Fruit fly (Drosophila melanogaster) whole organism, embryonic: Measurements from ENCODE around the gene CG43672.

Source experiments
- BEAF-32 ChIP-seq: fragments of 200-800 bp; sonication (Bioruptor generic); optimal IDR thresholded peaks from 3 replicates; lab custom pipeline; 2017; ENCODE audit warnings: missing biosample characterization, missing genetic modification characterization, mild to moderate bottlenecking, moderate library complexity, missing genetic modification reagents
- CG12155 ChIP-seq: fragments of 200-800 bp; sonication (Bioruptor generic); optimal IDR thresholded peaks from 3 replicates; lab custom pipeline; 2016; ENCODE audit warnings: missing biosample characterization, missing genetic modification characterization
- CG12769 ChIP-seq: fragments of 200-800 bp; sonication (Bioruptor generic); optimal IDR thresholded peaks from 2 replicates; lab custom pipeline; 2019; ENCODE audit warnings: missing biosample characterization, mild to moderate bottlenecking, missing genetic modification characterization, moderate library complexity
- CG14710 ChIP-seq: fragments of 200-800 bp; sonication (Bioruptor generic); optimal IDR thresholded peaks from 3 replicates; lab custom pipeline; 2019; ENCODE audit warnings: missing biosample characterization, mild to moderate bottlenecking, missing genetic modification characterization, moderate library complexity
- CG14965 ChIP-seq: fragments of 200-800 bp; sonication (Bioruptor generic); optimal IDR thresholded peaks from 2 replicates; lab custom pipeline; 2016; ENCODE audit warnings: missing biosample characterization, missing genetic modification characterization, borderline replicate concordance
- CG15073 ChIP-seq: fragments of 200-800 bp; sonication (Bioruptor generic); optimal IDR thresholded peaks from 2 replicates; lab custom pipeline; 2016; ENCODE audit warnings: missing biosample characterization, missing genetic modification characterization
- CG16779 ChIP-seq: fragments of 200-800 bp; sonication (Bioruptor generic); IDR thresholded peaks from 2 replicates; pipeline ENCODE4 v1.3.6; 2022; ENCODE audit warnings: missing biosample characterization, missing genetic modification characterization
- CG17385 ChIP-seq: fragments of 200-800 bp; sonication (Bioruptor generic); optimal IDR thresholded peaks from 3 replicates; lab custom pipeline; 2018; ENCODE audit warnings: missing biosample characterization, mild to moderate bottlenecking, missing genetic modification characterization
- CG34224 ChIP-seq: fragments of 200-800 bp; sonication (Bioruptor generic); IDR thresholded peaks from 3 replicates; pipeline ENCODE4 v1.3.6; 2022; ENCODE audit warnings: missing biosample characterization, missing genetic modification characterization; ENCODE audit not compliant: partially characterized antibody
- CG42726 ChIP-seq: fragments of 200-800 bp; sonication (Bioruptor generic); IDR thresholded peaks from 2 replicates; pipeline ENCODE4 v1.3.6; 2022; ENCODE audit warnings: missing biosample characterization, missing genetic modification characterization; ENCODE audit not compliant: partially characterized antibody
- CG6683 ChIP-seq: fragments of 200-800 bp; sonication (Bioruptor generic); optimal IDR thresholded peaks from 2 replicates; lab custom pipeline; 2017; ENCODE audit warnings: missing biosample characterization, mild to moderate bottlenecking, missing genetic modification characterization, missing genetic modification reagents
- CG6689 ChIP-seq: fragments of 200-800 bp; sonication (Bioruptor generic); IDR thresholded peaks from 2 replicates; pipeline ENCODE4 v1.3.6; 2022; ENCODE audit warnings: missing biosample characterization, missing genetic modification characterization
- CG7928 ChIP-seq: fragments of 200-800 bp; sonication (Bioruptor generic); optimal IDR thresholded peaks from 2 replicates; lab custom pipeline; 2017; ENCODE audit warnings: missing biosample characterization, mild to moderate bottlenecking, missing genetic modification characterization
- CG8478 ChIP-seq: fragments of >200 bp; optimal IDR thresholded peaks from 2 replicates; lab custom pipeline; 2018
- CG8765 ChIP-seq: fragments of 200-800 bp; sonication (Bioruptor generic); IDR thresholded peaks from 2 replicates; pipeline ENCODE4 v1.3.6; 2022; ENCODE audit warnings: missing biosample characterization, missing genetic modification characterization
- CHES-1-like ChIP-seq: fragments of 200-800 bp; sonication (Bioruptor generic); optimal IDR thresholded peaks from 2 replicates; lab custom pipeline; 2016; ENCODE audit warnings: missing biosample characterization, missing genetic modification characterization
- CTCF ChIP-seq: fragments of 200-800 bp; sonication (Bioruptor generic); optimal IDR thresholded peaks from 2 replicates; lab custom pipeline; 2017; ENCODE audit warnings: missing biosample characterization, mild to moderate bottlenecking, missing genetic modification characterization, moderate library complexity
- Dll ChIP-seq: fragments of 200-800 bp; sonication (Bioruptor generic); IDR thresholded peaks from 4 replicates; pipeline ENCODE4 v1.3.6; 2022; ENCODE audit warnings: missing biosample characterization, missing genetic modification characterization; ENCODE audit not compliant: partially characterized antibody
- Dref ChIP-seq: fragments of 200-800 bp; sonication (Bioruptor generic); IDR thresholded peaks from 2 replicates; pipeline ENCODE4 v1.3.6; 2022; ENCODE audit warnings: missing biosample characterization, missing genetic modification characterization
- Hand ChIP-seq: fragments of 200-800 bp; sonication (Bioruptor generic); optimal IDR thresholded peaks from 2 replicates; lab custom pipeline; 2017; ENCODE audit warnings: mild to moderate bottlenecking, missing biosample characterization, missing genetic modification reagents, missing genetic modification characterization
- Hmr ChIP-seq: fragments of 200-800 bp; sonication (Bioruptor generic); optimal IDR thresholded peaks from 3 replicates; lab custom pipeline; 2017; ENCODE audit warnings: mild to moderate bottlenecking, missing biosample characterization, missing genetic modification reagents, missing genetic modification characterization
- Hmx ChIP-seq: fragments of 200-800 bp; sonication (Bioruptor generic); optimal IDR thresholded peaks from 2 replicates; lab custom pipeline; 2016; ENCODE audit warnings: missing biosample characterization, missing genetic modification characterization
- Kr ChIP-seq: fragments of 200-800 bp; sonication (Bioruptor generic); optimal IDR thresholded peaks from 2 replicates; lab custom pipeline; 2017; ENCODE audit warnings: missing biosample characterization, mild to moderate bottlenecking, missing genetic modification characterization
- Med ChIP-seq: fragments of 200-800 bp; sonication (Bioruptor generic); peaks from one replicate; lab custom pipeline; 2016; ENCODE audit warnings: missing biosample characterization, missing genetic modification characterization, mild to moderate bottlenecking, inconsistent platforms, moderate library complexity
- Nf-YC ChIP-seq: fragments of 200-800 bp; optimal IDR thresholded peaks from 3 replicates; lab custom pipeline; 2019; ENCODE audit warnings: missing biosample characterization, mild to moderate bottlenecking, missing genetic modification characterization, moderate library complexity
- Ravus ChIP-seq: fragments of 200-800 bp; sonication (Bioruptor generic); IDR thresholded peaks from 2 replicates; pipeline ENCODE4 v1.3.6; 2022; ENCODE audit warnings: missing biosample characterization, missing genetic modification characterization
- Sox100B ChIP-seq: fragments of 200-800 bp; sonication (Bioruptor generic); optimal IDR thresholded peaks from 3 replicates; lab custom pipeline; 2018; ENCODE audit warnings: missing biosample characterization, mild to moderate bottlenecking, missing genetic modification characterization
- Spps ChIP-seq: fragments of 200-800 bp; sonication (Bioruptor generic); optimal IDR thresholded peaks from 2 replicates; lab custom pipeline; 2018; ENCODE audit warnings: missing biosample characterization, mild to moderate bottlenecking, missing genetic modification characterization
- Taf1 ChIP-seq: fragments of 200-800 bp; sonication (Bioruptor generic); IDR thresholded peaks from 2 replicates; pipeline ENCODE4 v1.3.6; 2022; ENCODE audit warnings: missing biosample characterization, missing genetic modification characterization
- Trl ChIP-seq, 3 experiments: fragments of >200 bp in 2 of 3; fragments of 200-800 bp in 1 of 3; sonication (Bioruptor generic) in 1 of 3; optimal IDR thresholded peaks; 2 replicates in 1 of 3; 3 replicates in 2 of 3; lab custom pipeline; 2016 to 2017; ENCODE audit warnings: missing biosample characterization in 1 of 3, missing genetic modification characterization in 1 of 3
- Usf ChIP-seq: fragments of 200-800 bp; sonication (Bioruptor generic); optimal IDR thresholded peaks from 2 replicates; lab custom pipeline; 2017; ENCODE audit warnings: missing genotype, missing biosample characterization, missing genetic modification characterization
- Xrp1 ChIP-seq: fragments of 200-800 bp; sonication (Bioruptor generic); IDR thresholded peaks from 2 replicates; pipeline ENCODE4 v1.3.6; 2022; ENCODE audit warnings: missing biosample characterization, missing genetic modification characterization
- bbx ChIP-seq: fragments of 200-800 bp; sonication (Bioruptor generic); IDR thresholded peaks from 2 replicates; pipeline ENCODE4 v1.3.6; 2022; ENCODE audit warnings: missing biosample characterization, missing genetic modification characterization; ENCODE audit not compliant: partially characterized antibody
- br ChIP-seq: fragments of >200 bp; optimal IDR thresholded peaks from 2 replicates; lab custom pipeline; 2017
- btn ChIP-seq: fragments of 200-800 bp; sonication (Bioruptor generic); optimal IDR thresholded peaks from 2 replicates; lab custom pipeline; 2016; ENCODE audit warnings: missing biosample characterization, missing genetic modification characterization
- dan ChIP-seq: fragments of 200-800 bp; sonication (Bioruptor generic); IDR thresholded peaks from 2 replicates; pipeline ENCODE4 v1.3.6; 2022; ENCODE audit warnings: missing biosample characterization, missing genetic modification characterization
- danr ChIP-seq: fragments of 200-800 bp; sonication (Bioruptor generic); IDR thresholded peaks from 2 replicates; pipeline ENCODE4 v1.3.6; 2022; ENCODE audit warnings: missing biosample characterization, missing genetic modification characterization
- dysf ChIP-seq: fragments of 200-800 bp; sonication (Bioruptor generic); IDR thresholded peaks from 3 replicates; pipeline ENCODE4 v1.3.6; 2022; ENCODE audit warnings: missing biosample characterization, missing genetic modification characterization
- ems ChIP-seq: fragments of 200-800 bp; sonication (Bioruptor generic); optimal IDR thresholded peaks from 3 replicates; lab custom pipeline; 2016; ENCODE audit warnings: missing biosample characterization, missing genetic modification characterization
- eyg ChIP-seq: fragments of 200-800 bp; sonication (Bioruptor generic); optimal IDR thresholded peaks from 3 replicates; lab custom pipeline; 2016; ENCODE audit warnings: missing biosample characterization, missing genetic modification characterization
- maf-S ChIP-seq: fragments of 200-800 bp; sonication (Bioruptor generic); optimal IDR thresholded peaks from 2 replicates; lab custom pipeline; 2016; ENCODE audit warnings: missing biosample characterization, missing genetic modification characterization
- mld ChIP-seq: fragments of 200-800 bp; sonication (Bioruptor generic); IDR thresholded peaks from 3 replicates; pipeline ENCODE4 v1.3.6; 2022; ENCODE audit warnings: missing biosample characterization, missing genetic modification characterization; ENCODE audit not compliant: partially characterized antibody
- nerfin-1 ChIP-seq: fragments of 200-800 bp; sonication (Bioruptor generic); optimal IDR thresholded peaks from 3 replicates; lab custom pipeline; 2019; ENCODE audit warnings: missing biosample characterization, mild to moderate bottlenecking, missing genetic modification characterization, moderate library complexity
- nmo ChIP-seq: fragments of 200-800 bp; sonication (Bioruptor generic); optimal IDR thresholded peaks from 2 replicates; lab custom pipeline; 2018; ENCODE audit warnings: missing biosample characterization, mild to moderate bottlenecking, missing genetic modification characterization, moderate library complexity
- otp ChIP-seq: fragments of 200-800 bp; sonication (Bioruptor generic); IDR thresholded peaks from 3 replicates; pipeline ENCODE4, ENCODE4 v1.3.6; 2022; ENCODE audit warnings: missing biosample characterization, missing genetic modification characterization
- sna ChIP-seq: fragments of 200-800 bp; sonication (Bioruptor generic); IDR thresholded peaks from 2 replicates; pipeline ENCODE4 v1.3.6; 2022; ENCODE audit warnings: missing biosample characterization, missing genetic modification characterization; ENCODE audit not compliant: partially characterized antibody
- trh ChIP-seq: fragments of 200-800 bp; sonication (Bioruptor generic); optimal IDR thresholded peaks from 2 replicates; lab custom pipeline; 2016; ENCODE audit warnings: missing biosample characterization, missing genetic modification characterization
- usp ChIP-seq: fragments of >200 bp; optimal IDR thresholded peaks from 2 replicates; lab custom pipeline; 2017; ENCODE audit warnings: missing biosample characterization, missing genetic modification characterization
- vvl ChIP-seq: fragments of 200-800 bp; sonication (Bioruptor generic); IDR thresholded peaks from 2 replicates; pipeline ENCODE4 v1.3.6; 2022; ENCODE audit warnings: missing biosample characterization, missing genetic modification characterization
- yki ChIP-seq: fragments of >200 bp; optimal IDR thresholded peaks from 3 replicates; lab custom pipeline; 2018
- z ChIP-seq: fragments of 200-800 bp; sonication (Bioruptor generic); IDR thresholded peaks from 3 replicates; pipeline ENCODE4 v1.3.6; 2022; ENCODE audit warnings: missing biosample characterization, missing genetic modification characterization
- zfh1 ChIP-seq: fragments of 200-800 bp; sonication (Bioruptor generic); IDR thresholded peaks from 3 replicates; pipeline ENCODE4 v1.3.6; 2022; ENCODE audit warnings: missing biosample characterization, missing genetic modification characterization

The CG43672 gene

DNA sequence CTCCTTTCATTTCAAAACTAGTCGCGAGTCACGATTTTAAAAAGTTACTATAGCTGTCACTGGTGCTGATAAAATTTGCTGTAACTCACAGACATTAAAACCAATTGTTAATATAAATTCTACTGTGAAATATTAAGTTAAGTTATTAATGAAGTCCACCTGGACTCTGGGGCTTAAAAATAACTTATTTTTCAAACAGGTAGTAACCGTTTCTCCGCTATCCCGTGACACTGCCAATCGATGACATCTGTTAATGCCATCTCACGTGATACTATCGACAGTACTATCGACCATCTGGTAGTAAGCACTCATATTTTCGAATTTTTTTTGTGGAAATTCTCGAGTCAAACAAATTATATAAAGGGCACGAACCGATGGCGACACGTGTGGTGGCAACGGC lies 38.8 kb upstream of the CG43672 start, which contains the start of the genes CG12379 and MagR (continued):
- TF ChIP-seq btn: no peak
- TF ChIP-seq danr (GFP tag; lab: Robert Waterston, UW): 0 out of 2 replicates have a peak, but pooled peaks have one; percentile 15
- TF ChIP-seq ems (GFP tag; lab: Kevin White, UChicago): peak; percentile 39
- TF ChIP-seq Nf-YC (tag; lab: Kevin White, UChicago): peak; percentile 72
- peak; percentile 56; the same call in 1 of the 3 replicates for TF ChIP-seq dysf (GFP tag; lab: Robert Waterston, UW)
- TF ChIP-seq yki (lab: Kevin White, UChicago): no peak
- peak; percentile 79 for TF ChIP-seq nerfin-1 (tag; lab: Kevin White, UChicago)
- TF ChIP-seq CG12155 (GFP tag; lab: Kevin White, UChicago): no peak
- TF ChIP-seq Hmr (GFP tag; lab: Kevin White, UChicago): no peak
- TF ChIP-seq CG6683: no peak
- peak; percentile 91 for TF ChIP-seq Med (GFP tag; lab: Kevin White, UChicago)
- TF ChIP-seq Taf1: peak; percentile 30; the same call in 1 of the 2 replicates
- TF ChIP-seq CG6689 (GFP tag; lab: Robert Waterston, UW): peak; percentile 28; the same call in 1 of the 2 replicates
- no peak for TF ChIP-seq eyg (GFP tag; lab: Kevin White, UChicago)
- no peak for TF ChIP-seq CG16779 (GFP tag; lab: Robert Waterston, UW)
- no peak for TF ChIP-seq Sox100B (GFP tag; lab: Kevin White, UChicago)
- peak; percentile 61 for TF ChIP-seq CG17385 (GFP tag; lab: Kevin White, UChicago)
- TF ChIP-seq Xrp1 (GFP tag; lab: Robert Waterston, UW): peak; percentile 35; the same call in 1 of the 2 replicates
- no peak for TF ChIP-seq Kr
- TF ChIP-seq Ravus (GFP tag; lab: Robert Waterston, UW): no peak
- no peak for TF ChIP-seq CG8765 (GFP tag; lab: Robert Waterston, UW)
- no peak; the same call in 1 of the 2 replicates for TF ChIP-seq vvl (GFP tag; lab: Robert Waterston, UW)
- no peak for TF ChIP-seq Hand (GFP tag; lab: Kevin White, UChicago)
- peak; percentile 79 for TF ChIP-seq CG14710 (tag; lab: Kevin White, UChicago)
- TF ChIP-seq Spps (tag; lab: Kevin White, UChicago): no peak
- TF ChIP-seq usp: no peak
- peak; percentile 62; the same call in 1 of the 2 replicates for TF ChIP-seq CG42726
- TF ChIP-seq CG15073 (GFP tag; lab: Kevin White, UChicago): no peak
- TF ChIP-seq Dll (GFP tag; lab: Robert Waterston, UW): peak; percentile 80
- peak; percentile 66; the same call in 1 of the 2 replicates for TF ChIP-seq sna (GFP tag; lab: Robert Waterston, UW)
- TF ChIP-seq otp (GFP tag; lab: Robert Waterston, UW): no peak
- TF ChIP-seq dan (GFP tag; lab: Robert Waterston, UW): no peak
- no peak for TF ChIP-seq Trl (optimal IDR thresholded peaks at IDR 0.05; lab: Kevin White, UChicago)
- peak; percentile 40 for TF ChIP-seq Trl (GFP tag; optimal IDR thresholded peaks at IDR 0.05; lab: Kevin White, UChicago)
- peak; percentile 22 for TF ChIP-seq Usf
- TF ChIP-seq trh: no peak
- no peak for TF ChIP-seq CTCF (GFP tag; lab: Kevin White, UChicago)
- peak; percentile 69 for TF ChIP-seq Dref
- peak; percentile 15 for TF ChIP-seq Hmx
- TF ChIP-seq br (lab: Kevin White, UChicago): no peak
- peak; percentile 51; the same call in 1 of the 3 replicates for TF ChIP-seq mld (GFP tag; lab: Robert Waterston, UW)
- peak; percentile 48 for TF ChIP-seq CHES-1-like (GFP tag; lab: Kevin White, UChicago)
- peak; percentile 71 for TF ChIP-seq CG34224
- peak; percentile 91 for TF ChIP-seq BEAF-32
- TF ChIP-seq nmo (GFP tag; lab: Kevin White, UChicago): peak; percentile 80
- peak; percentile 60 for TF ChIP-seq bbx
- TF ChIP-seq zfh1 (GFP tag; lab: Robert Waterston, UW): 0 out of 3 replicates have a peak, but pooled peaks have one; percentile 6
- no peak for TF ChIP-seq CG8478 (lab: Kevin White, UChicago)
- no peak for TF ChIP-seq CG14965
- TF ChIP-seq CG7928 (GFP tag; lab: Kevin White, UChicago): peak; percentile 10
- TF ChIP-seq maf-S (GFP tag; lab: Kevin White, UChicago): peak; percentile 29
- TF ChIP-seq z (GFP tag; lab: Robert Waterston, UW): no peak
- TF ChIP-seq CG12769 (tag; lab: Kevin White, UChicago): no peak
